Worm (Caenorhabditis elegans) whole organism, young adult: ENCODE measurements around the gene ifet-1.

Experiments
- B0261.1 ChIP-seq: sonication (generic microtip); optimal IDR thresholded peaks from 2 replicates; lab custom pipeline; 2016; ENCODE audit warnings: mild to moderate bottlenecking, missing genetic modification characterization, moderate library complexity, missing compliant biosample characterization
- F39B2.1 ChIP-seq: fragments of 200-800 bp; sonication (Bioruptor generic); IDR thresholded peaks from 2 replicates; pipeline ENCODE4 v1.3.6; 2022; ENCODE audit warnings: missing genetic modification reagents, missing genetic modification characterization, missing compliant biosample characterization
- F52B5.7 ChIP-seq: sonication (generic microtip); optimal IDR thresholded peaks from 2 replicates; lab custom pipeline; 2016; ENCODE audit warnings: mild to moderate bottlenecking, missing genetic modification characterization, missing compliant biosample characterization
- F55B11.4 ChIP-seq: sonication (generic microtip); optimal IDR thresholded peaks from 2 replicates; lab custom pipeline; 2016; ENCODE audit warnings: missing compliant biosample characterization, missing genetic modification characterization, borderline replicate concordance; ENCODE audit not compliant: insufficient read depth
- F57A8.1 ChIP-seq: fragments of 200-800 bp; sonication (Bioruptor generic); optimal IDR thresholded peaks from 2 replicates; lab custom pipeline; 2018; ENCODE audit warnings: mild to moderate bottlenecking, missing genetic modification characterization, moderate library complexity, missing compliant biosample characterization
- T26A5.8 ChIP-seq: sonication (generic microtip); optimal IDR thresholded peaks from 2 replicates; lab custom pipeline; 2016; ENCODE audit warnings: missing genetic modification characterization, missing compliant biosample characterization
- Y53F4B.3 ChIP-seq: fragments of 200-800 bp; sonication (Bioruptor generic); IDR thresholded peaks from 2 replicates; pipeline ENCODE4 v1.3.6; 2022; ENCODE audit warnings: missing genetic modification reagents, missing genetic modification characterization, missing compliant biosample characterization
- Y56A3A.18 ChIP-seq: fragments of 200-800 bp; sonication (Bioruptor generic); IDR thresholded peaks from 2 replicates; pipeline ENCODE4 v1.3.6; 2022; ENCODE audit warnings: missing genetic modification reagents, missing genetic modification characterization, missing compliant biosample characterization
- Y67H2A.10 ChIP-seq: fragments of 200-800 bp; sonication (Bioruptor generic); conservative IDR thresholded peaks from 2 replicates; pipeline ENCODE4 v1.3.6; 2022; ENCODE audit warnings: missing genetic modification reagents, missing genetic modification characterization, missing compliant biosample characterization
- Y79H2A.3 ChIP-seq: fragments of 200-800 bp; sonication (Bioruptor generic); conservative IDR thresholded peaks from 2 replicates; pipeline ENCODE4 v1.3.6; 2022; ENCODE audit warnings: missing genetic modification reagents, missing genetic modification characterization, missing compliant biosample characterization
- Y95B8A.8 ChIP-seq: fragments of 200-800 bp; sonication (Bioruptor generic); IDR thresholded peaks from 2 replicates; pipeline ENCODE4 v1.3.6; 2022; ENCODE audit warnings: missing genetic modification reagents, missing genetic modification characterization, missing compliant biosample characterization
- ama-1 ChIP-seq, 3 experiments: fragments of 150-350 bp in 1 of 3; sonication (generic microtip) in 2 of 3; optimal IDR thresholded peaks; 2 replicates each; lab custom pipeline; 2014 to 2018; ENCODE audit warnings: missing biosample characterization in 2 of 3, missing genetic modification characterization in 2 of 3, missing genetic modification reagents in 2 of 3
- aptf-2 ChIP-seq: fragments of 200-800 bp; sonication (Bioruptor generic); conservative IDR thresholded peaks from 2 replicates; pipeline ENCODE4 v1.3.6; 2022; ENCODE audit warnings: missing genetic modification reagents, missing genetic modification characterization, missing compliant biosample characterization
- bed-1 ChIP-seq: fragments of 200-800 bp; sonication (Bioruptor generic); IDR thresholded peaks from 2 replicates; pipeline ENCODE4 v1.3.6; 2022; ENCODE audit warnings: missing genetic modification reagents, missing genetic modification characterization, missing compliant biosample characterization
- cebp-2 ChIP-seq: fragments of 200-800 bp; sonication (Bioruptor generic); IDR thresholded peaks from 2 replicates; pipeline ENCODE4 v1.3.6; 2022; ENCODE audit warnings: missing genetic modification characterization, missing compliant biosample characterization
- ceh-40 ChIP-seq: fragments of 200-800 bp; sonication (Bioruptor generic); IDR thresholded peaks from 2 replicates; pipeline ENCODE4 v1.3.6; 2022; ENCODE audit warnings: missing genetic modification characterization, missing compliant biosample characterization
- die-1 ChIP-seq: sonication (generic microtip); optimal IDR thresholded peaks from 2 replicates; lab custom pipeline; 2016; ENCODE audit warnings: missing genotype, mild to moderate bottlenecking, missing genetic modification characterization, missing compliant biosample characterization
- dpff-1 ChIP-seq: sonication (generic microtip); optimal IDR thresholded peaks from 2 replicates; lab custom pipeline; 2017; ENCODE audit warnings: mild to moderate bottlenecking, missing genetic modification characterization, missing compliant biosample characterization
- efl-1 ChIP-seq: fragments of 150-350 bp; optimal IDR thresholded peaks from 2 replicates; lab custom pipeline; 2014; ENCODE audit warnings: missing biosample characterization, missing genetic modification reagents, missing genetic modification characterization
- ets-4 ChIP-seq: fragments of 200-800 bp; sonication (Bioruptor generic); optimal IDR thresholded peaks from 2 replicates; lab custom pipeline; 2018; ENCODE audit warnings: mild to moderate bottlenecking, missing genetic modification characterization, missing compliant biosample characterization
- fkh-3 ChIP-seq: sonication (generic microtip); optimal IDR thresholded peaks from 2 replicates; lab custom pipeline; 2016; ENCODE audit warnings: mild to moderate bottlenecking, missing genetic modification characterization, missing compliant biosample characterization
- gei-17 ChIP-seq: fragments of 200-800 bp; sonication (Bioruptor generic); optimal IDR thresholded peaks from 2 replicates; lab custom pipeline; 2018; ENCODE audit warnings: mild to moderate bottlenecking, missing genetic modification characterization, missing compliant biosample characterization
- hrde-1 ChIP-seq: sonication (generic microtip); optimal IDR thresholded peaks from 2 replicates; lab custom pipeline; 2016; ENCODE audit warnings: missing genetic modification characterization, mild to moderate bottlenecking, missing compliant biosample characterization, moderate library complexity, missing genotype, missing genetic modification reagents, borderline replicate concordance
- lin-35 ChIP-seq, 3 experiments: fragments of 150-350 bp in 2 of 3; sonication (generic microtip) in 1 of 3; optimal IDR thresholded peaks; 2 replicates each; lab custom pipeline; 2014 to 2018; ENCODE audit warnings: missing biosample characterization in 3 of 3, missing genetic modification characterization in 3 of 3, missing genetic modification reagents in 3 of 3
- lin-54 ChIP-seq: fragments of 200-800 bp; sonication (Bioruptor generic); optimal IDR thresholded peaks from 2 replicates; lab custom pipeline; 2018; ENCODE audit warnings: mild to moderate bottlenecking, missing genetic modification characterization, missing compliant biosample characterization
- lsy-27 ChIP-seq: sonication (generic microtip); optimal IDR thresholded peaks from 2 replicates; lab custom pipeline; 2017; ENCODE audit warnings: missing genetic modification characterization, mild to moderate bottlenecking, missing compliant biosample characterization, antibody characterized with exemption, missing genotype, borderline replicate concordance; ENCODE audit not compliant: insufficient read depth
- madf-6 ChIP-seq: fragments of 200-800 bp; sonication (Bioruptor generic); IDR thresholded peaks from 2 replicates; pipeline ENCODE4 v1.3.6; 2022; ENCODE audit warnings: missing genetic modification reagents, missing genetic modification characterization, missing compliant biosample characterization
- nfya-1 ChIP-seq: sonication (generic microtip); optimal IDR thresholded peaks from 2 replicates; lab custom pipeline; 2017; ENCODE audit warnings: antibody characterized with exemption, missing compliant biosample characterization, missing genetic modification characterization, borderline replicate concordance; ENCODE audit not compliant: insufficient read depth
- nhr-90 ChIP-seq: sonication (generic microtip); optimal IDR thresholded peaks from 2 replicates; lab custom pipeline; 2016; ENCODE audit warnings: missing genotype, mild to moderate bottlenecking, missing genetic modification characterization, missing compliant biosample characterization
- pha-4 ChIP-seq: fragments of 150-350 bp; sonication (generic microtip); optimal IDR thresholded peaks from 2 replicates; lab custom pipeline; 2014; ENCODE audit warnings: missing biosample characterization, missing genetic modification reagents, missing genetic modification characterization
- rcor-1 ChIP-seq: fragments of 200-800 bp; sonication (Bioruptor generic); IDR thresholded peaks from 2 replicates; pipeline ENCODE4 v1.3.6; 2022; ENCODE audit warnings: missing genetic modification reagents, missing genetic modification characterization, missing compliant biosample characterization
- snpc-3.4 ChIP-seq: sonication (generic microtip); optimal IDR thresholded peaks from 2 replicates; lab custom pipeline; 2017; ENCODE audit warnings: missing genetic modification characterization, mild to moderate bottlenecking, missing compliant biosample characterization, antibody characterized with exemption, moderate library complexity, missing genotype, missing genetic modification reagents
- snpc-4 ChIP-seq, 5 experiments: fragments of 150-350 bp in 1 of 5; sonication (generic microtip) in 4 of 5; optimal IDR thresholded peaks; 2 replicates each; lab custom pipeline; 2014 to 2018; ENCODE audit warnings: missing genetic modification characterization in 5 of 5, missing biosample characterization in 3 of 5, antibody characterized with exemption in 2 of 5, mild to moderate bottlenecking in 2 of 5, missing compliant biosample characterization in 2 of 5, missing genotype in 2 of 5, moderate library complexity in 2 of 5, missing genetic modification reagents in 1 of 5
- sptf-2 ChIP-seq: fragments of 200-800 bp; sonication (Bioruptor generic); optimal IDR thresholded peaks from 2 replicates; lab custom pipeline; 2018; ENCODE audit warnings: mild to moderate bottlenecking, missing genetic modification characterization, missing compliant biosample characterization
- tbp1 ChIP-seq: fragments of 200-800 bp; sonication (Bioruptor generic); optimal IDR thresholded peaks from 2 replicates; lab custom pipeline; 2018; ENCODE audit warnings: mild to moderate bottlenecking, missing genetic modification characterization, missing compliant biosample characterization
- tbx-9 ChIP-seq: sonication (generic microtip); optimal IDR thresholded peaks from 2 replicates; lab custom pipeline; 2016; ENCODE audit warnings: borderline replicate concordance, missing genetic modification characterization, inconsistent platforms, missing compliant biosample characterization
- tlf-1 ChIP-seq: fragments of 200-800 bp; sonication (Bioruptor generic); optimal IDR thresholded peaks from 2 replicates; lab custom pipeline; 2018; ENCODE audit warnings: mild to moderate bottlenecking, missing genetic modification characterization, missing compliant biosample characterization
- unc-130 ChIP-seq: sonication (generic microtip); optimal IDR thresholded peaks from 2 replicates; lab custom pipeline; 2016; ENCODE audit warnings: missing genetic modification reagents, missing genetic modification characterization, missing compliant biosample characterization
- unc-62 ChIP-seq: fragments of 150-350 bp; optimal IDR thresholded peaks from 2 replicates; lab custom pipeline; 2014; ENCODE audit warnings: missing biosample characterization, missing genetic modification reagents, missing genetic modification characterization
- zim-3 ChIP-seq: sonication (generic microtip); optimal IDR thresholded peaks from 2 replicates; lab custom pipeline; 2017; ENCODE audit warnings: mild to moderate bottlenecking, missing genetic modification characterization, moderate library complexity, missing compliant biosample characterization
- ztf-18 ChIP-seq: sonication (generic microtip); optimal IDR thresholded peaks from 2 replicates; lab custom pipeline; 2016; ENCODE audit warnings: missing genotype, mild to moderate bottlenecking, missing genetic modification characterization, missing compliant biosample characterization
- ztf-26 ChIP-seq: sonication (generic microtip); optimal IDR thresholded peaks from 2 replicates; lab custom pipeline; 2017; ENCODE audit warnings: missing genetic modification characterization, missing compliant biosample characterization
- ztf-28 ChIP-seq: fragments of 200-800 bp; sonication (Bioruptor generic); IDR thresholded peaks from 2 replicates; pipeline ENCODE4 v1.3.6; 2022; ENCODE audit warnings: missing genetic modification reagents, missing genetic modification characterization, missing compliant biosample characterization
- ztf-3 ChIP-seq: fragments of 200-800 bp; sonication (Bioruptor generic); optimal IDR thresholded peaks from 2 replicates; lab custom pipeline; 2018; ENCODE audit warnings: mild to moderate bottlenecking, missing genetic modification characterization, missing compliant biosample characterization

ifet-1 gene

DNA sequence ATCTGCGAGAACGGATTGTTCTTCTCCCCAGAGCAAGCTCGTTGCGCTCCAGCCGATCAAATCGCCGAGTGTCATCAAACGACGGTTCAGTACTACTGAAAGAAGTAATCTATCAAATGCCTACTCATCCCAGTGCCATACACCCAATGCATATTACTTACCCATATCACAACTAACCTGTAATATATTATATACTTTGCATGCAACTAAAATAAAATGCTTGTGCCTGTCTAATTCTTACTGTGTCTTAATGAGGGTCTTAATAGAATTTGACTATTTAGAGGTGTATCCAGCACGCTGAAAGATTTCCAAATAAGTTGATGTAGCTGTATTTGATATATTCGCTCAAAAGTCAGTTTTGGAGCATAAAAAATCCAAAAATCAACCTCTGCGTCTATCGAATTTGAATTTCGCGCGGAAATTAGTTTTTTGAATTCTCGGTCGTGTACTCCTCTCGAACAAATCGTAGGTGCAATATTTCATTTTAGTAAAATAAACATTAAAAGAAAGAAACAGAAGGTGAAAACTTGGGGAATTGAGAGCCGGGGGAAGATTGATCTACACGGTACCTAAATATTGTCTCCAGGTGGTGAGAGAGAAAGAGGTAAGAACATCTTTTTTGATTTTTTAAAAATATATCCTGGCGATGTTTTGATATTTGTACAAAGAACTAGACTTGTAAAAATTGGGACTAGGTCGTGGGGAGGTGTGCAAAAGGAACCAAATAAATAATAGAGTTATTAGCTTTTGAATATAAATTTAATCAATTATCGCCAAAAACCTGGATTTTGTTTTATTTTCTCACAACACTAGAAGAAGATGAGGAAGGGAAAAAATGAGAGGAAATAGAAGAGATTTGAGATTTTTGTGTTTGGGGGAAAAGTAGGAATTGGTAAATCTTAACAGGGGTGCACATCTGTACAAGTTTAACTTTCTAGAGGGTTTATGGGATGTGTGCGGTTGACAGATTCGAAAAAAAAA is 16.5 kb upstream of the ifet-1 start (continued):
- TF ChIP-seq unc-62 (GFP tag; lab: Kevin White, UChicago) (no peak), nhr-90 (tag; lab: Kevin White, UChicago) (no peak), hrde-1 (tag; lab: Kevin White, UChicago) (peak; percentile 97), ztf-3 (no peak), nfya-1 (tag; lab: Kevin White, UChicago) (no peak), Y95B8A.8 (peak; percentile 87), tbx-9 (tag; lab: Kevin White, UChicago) (peak; percentile 54), bed-1 (GFP tag; lab: Robert Waterston, UW) (no peak), unc-130 (GFP tag; lab: Kevin White, UChicago) (peak; percentile 63), dpff-1 (peak; percentile 94), Y53F4B.3 (GFP tag; lab: Robert Waterston, UW) (peak; percentile 4; the same call in 1 of the 2 replicates), F39B2.1 (GFP tag; lab: Robert Waterston, UW) (no peak), ceh-40 (no peak; the same call in 1 of the 2 replicates), ztf-18 (tag; lab: Kevin White, UChicago) (peak; percentile 71), snpc-4 (GFP tag; optimal IDR thresholded peaks at IDR 0.05; lab: Kevin White, UChicago) (no peak), snpc-4 (tag; optimal IDR thresholded peaks at IDR 0.05; lab: Kevin White, UChicago) (peak in 2 of 4 experiments; percentile 45 to 49), F57A8.1 (GFP tag; lab: Kevin White, UChicago) (no peak), T26A5.8 (tag; lab: Kevin White, UChicago) (peak; percentile 50), F55B11.4 (no peak), Y67H2A.10 (no peak), sptf-2 (GFP tag; lab: Kevin White, UChicago) (no peak), snpc-3.4 (tag; lab: Kevin White, UChicago) (peak; percentile 72), ztf-28 (GFP tag; lab: Robert Waterston, UW) (0 out of 2 replicates have a peak, but pooled peaks have one; percentile 6), aptf-2 (GFP tag; lab: Robert Waterston, UW) (0 out of 2 replicates have a peak, but pooled peaks have one; percentile 41), lin-54 (GFP tag; lab: Kevin White, UChicago) (peak; percentile 82), lin-35 (GFP tag; optimal IDR thresholded peaks at IDR 0.05; lab: Kevin White, UChicago) (peak; percentile 17 to 37 (median 25)), ztf-26 (tag; lab: Kevin White, UChicago) (peak; percentile 40), zim-3 (tag; lab: Kevin White, UChicago) (peak; percentile 58), B0261.1 (tag; lab: Kevin White, UChicago) (peak; percentile 27), die-1 (tag; lab: Kevin White, UChicago) (peak; percentile 49), tbp1 (GFP tag; lab: Kevin White, UChicago) (peak; percentile 43), tlf-1 (GFP tag; lab: Kevin White, UChicago) (peak; percentile 88), efl-1 (GFP tag; lab: Kevin White, UChicago) (peak; percentile 59), pha-4 (no peak), cebp-2 (GFP tag; lab: Robert Waterston, UW) (peak; percentile 9; the same call in 1 of the 2 replicates), ets-4 (GFP tag; lab: Kevin White, UChicago) (no peak), gei-17 (GFP tag; lab: Kevin White, UChicago) (peak; percentile 17), F52B5.7 (tag; lab: Kevin White, UChicago) (peak; percentile 69), rcor-1 (GFP tag; lab: Robert Waterston, UW) (peak; percentile 42; the same call in 1 of the 2 replicates), Y79H2A.3 (GFP tag; lab: Robert Waterston, UW) (peak; percentile 69), lsy-27 (tag; lab: Kevin White, UChicago) (no peak), ama-1 (optimal IDR thresholded peaks at IDR 0.05; lab: Kevin White, UChicago) (peak; percentile 17), ama-1 (GFP tag; optimal IDR thresholded peaks at IDR 0.05; lab: Kevin White, UChicago) (peak; percentile 18 to 39), Y56A3A.18 (GFP tag; lab: Robert Waterston, UW) (peak; percentile 75), fkh-3 (peak; percentile 67), madf-6 (GFP tag; lab: Robert Waterston, UW) (peak; percentile 76)
